Worm (Caenorhabditis elegans): ENCODE results near the gene R04B5.7.

The R04B5.7 gene

ce11 chrV:10039837-10040236 is 50.5 kb downstream of the R04B5.7 start (continued):
- no peak for TF ChIP-seq nhr-237 (tag; optimal IDR thresholded peaks at IDR 0.05)
- TF ChIP-seq elt-3 (tag; optimal IDR thresholded peaks at IDR 0.05): no peak
- peak; percentile 67 for TF ChIP-seq sem-4 (tag; optimal IDR thresholded peaks at IDR 0.05)
- TF ChIP-seq nhr-11 (tag; optimal IDR thresholded peaks at IDR 0.05): no peak
- no peak for TF ChIP-seq dmd-4 (tag; optimal IDR thresholded peaks at IDR 0.05)
- peak; percentile 82 for TF ChIP-seq F13H6.1 (tag; optimal IDR thresholded peaks at IDR 0.05)
- TF ChIP-seq lin-39 (tag; optimal IDR thresholded peaks at IDR 0.05): no peak
- TF ChIP-seq unc-55 (GFP tag; optimal IDR thresholded peaks at IDR 0.05): peak; percentile 65
- peak; percentile 11 for TF ChIP-seq nhr-21 (tag; optimal IDR thresholded peaks at IDR 0.05)
- TF ChIP-seq elt-1 (tag; optimal IDR thresholded peaks at IDR 0.05): no peak
- peak; percentile 6 for TF ChIP-seq blmp-1 (tag; optimal IDR thresholded peaks at IDR 0.05; ENCODE audit: insufficient read depth)
